Worm (Caenorhabditis elegans) whole organism, early embryonic: ENCODE measurements around the gene C39F7.5.

Source experiments
- B0310.2 ChIP-seq: sonication (generic microtip); optimal IDR thresholded peaks from 2 replicates; lab custom pipeline; 2016; ENCODE audit warnings: mild to moderate bottlenecking, missing genetic modification characterization, missing compliant biosample characterization
- F13C5.2 ChIP-seq: sonication (generic microtip); optimal IDR thresholded peaks from 2 replicates; lab custom pipeline; 2017; ENCODE audit warnings: mild to moderate bottlenecking, missing genetic modification characterization, inconsistent platforms, missing compliant biosample characterization
- aly-1 ChIP-seq: sonication (generic microtip); optimal IDR thresholded peaks from 2 replicates; lab custom pipeline; 2016; ENCODE audit warnings: missing genetic modification characterization, missing compliant biosample characterization
- ama-1 ChIP-seq: fragments of 150-350 bp; optimal IDR thresholded peaks from 2 replicates; lab custom pipeline; 2014
- ceh-36 ChIP-seq: sonication (generic microtip); optimal IDR thresholded peaks from 2 replicates; lab custom pipeline; 2016; ENCODE audit warnings: missing genetic modification characterization, inconsistent platforms, missing compliant biosample characterization
- ets-7 ChIP-seq: sonication (generic microtip); optimal IDR thresholded peaks from 2 replicates; lab custom pipeline; 2016; ENCODE audit warnings: missing genotype, missing genetic modification characterization, missing compliant biosample characterization
- hnd-1 ChIP-seq: sonication (generic microtip); optimal IDR thresholded peaks from 2 replicates; lab custom pipeline; 2016; ENCODE audit warnings: missing genetic modification characterization, missing compliant biosample characterization
- pes-1 ChIP-seq: fragments of 200-800 bp; sonication (Bioruptor generic); IDR thresholded peaks from 2 replicates; pipeline ENCODE4 v1.3.6; 2022; ENCODE audit warnings: missing genetic modification reagents, missing genetic modification characterization, missing compliant biosample characterization
- scrt-1 ChIP-seq: fragments of 200-800 bp; sonication (Bioruptor generic); IDR thresholded peaks from 2 replicates; pipeline ENCODE4 v1.3.6; 2022; ENCODE audit warnings: missing genetic modification characterization, missing compliant biosample characterization
- tbx-11 ChIP-seq: fragments of 200-800 bp; sonication (Bioruptor generic); IDR thresholded peaks from 2 replicates; pipeline ENCODE4 v1.3.6; 2022; ENCODE audit warnings: missing genetic modification characterization, missing compliant biosample characterization
- tbx-37 ChIP-seq: fragments of 200-800 bp; sonication (Bioruptor generic); conservative IDR thresholded peaks from 2 replicates; pipeline ENCODE4 v1.3.6; 2022; ENCODE audit warnings: missing genetic modification reagents, missing genetic modification characterization, missing compliant biosample characterization
- tra-4 ChIP-seq: sonication (generic microtip); optimal IDR thresholded peaks from 2 replicates; lab custom pipeline; 2017; ENCODE audit warnings: missing genetic modification characterization, missing compliant biosample characterization

- no peak for TF ChIP-seq tra-4 (tag; lab: Kevin White, UChicago)
- no peak for TF ChIP-seq tbx-37 (GFP tag; lab: Robert Waterston, UW)
- no peak for TF ChIP-seq ama-1
- TF ChIP-seq F13C5.2, result no peak
- TF ChIP-seq ets-7 (tag; lab: Kevin White, UChicago), result no peak
- TF ChIP-seq B0310.2 (tag; lab: Kevin White, UChicago), result no peak
- no peak for TF ChIP-seq tbx-11 (GFP tag; lab: Robert Waterston, UW)
- TF ChIP-seq hnd-1 (tag; lab: Kevin White, UChicago), result no peak
- TF ChIP-seq pes-1 (GFP tag; lab: Robert Waterston, UW), result no peak
- no peak for TF ChIP-seq ceh-36
- no peak for TF ChIP-seq scrt-1 (GFP tag; lab: Robert Waterston, UW)
- no peak for TF ChIP-seq aly-1
Measured at ce11 chrV:1302090-1302489, 37.5 kb downstream of the C39F7.5 start.
